Fruit fly (Drosophila melanogaster) whole organism, embryonic: ENCODE results near the gene wdb.

Experiments used
- B-H2 ChIP-seq: fragments of 200-800 bp; sonication (Bioruptor generic); optimal IDR thresholded peaks from 2 replicates; lab custom pipeline; 2018; ENCODE audit warnings: missing biosample characterization, mild to moderate bottlenecking, missing genetic modification characterization
- CG11456 ChIP-seq: fragments of 200-800 bp; sonication (Bioruptor generic); IDR thresholded peaks from 3 replicates; pipeline ENCODE4 v1.3.6; 2022; ENCODE audit warnings: missing biosample characterization, missing genetic modification characterization
- CG12219 ChIP-seq: fragments of 200-800 bp; sonication (Bioruptor generic); optimal IDR thresholded peaks from 3 replicates; lab custom pipeline; 2018; ENCODE audit warnings: missing biosample characterization, mild to moderate bottlenecking, missing genetic modification characterization
- CG12236 ChIP-seq: fragments of 200-800 bp; sonication (Bioruptor generic); optimal IDR thresholded peaks from 2 replicates; lab custom pipeline; 2016; ENCODE audit warnings: missing biosample characterization, missing genetic modification characterization
- CG13624 ChIP-seq: fragments of 200-800 bp; sonication (Bioruptor generic); optimal IDR thresholded peaks from 2 replicates; lab custom pipeline; 2016; ENCODE audit warnings: missing biosample characterization, missing genetic modification characterization
- CG16813 ChIP-seq: fragments of 200-800 bp; sonication (Bioruptor generic); IDR thresholded peaks from 3 replicates; pipeline ENCODE4 v1.3.6; 2022; ENCODE audit warnings: missing biosample characterization, missing genetic modification characterization; ENCODE audit not compliant: partially characterized antibody
- CG17361 ChIP-seq: fragments of 200-800 bp; sonication (Bioruptor generic); IDR thresholded peaks from 3 replicates; pipeline ENCODE4 v1.3.6; 2022; ENCODE audit warnings: missing biosample characterization, missing genetic modification characterization
- CG1792 ChIP-seq: fragments of 200-800 bp; sonication (Bioruptor generic); optimal IDR thresholded peaks from 2 replicates; lab custom pipeline; 2016; ENCODE audit warnings: missing biosample characterization, missing genetic modification characterization
- CG18011 ChIP-seq: fragments of 200-800 bp; sonication (Bioruptor generic); optimal IDR thresholded peaks from 2 replicates; lab custom pipeline; 2017; ENCODE audit warnings: missing biosample characterization, missing genetic modification characterization, mild to moderate bottlenecking, moderate library complexity, missing genotype
- CG2889 ChIP-seq: fragments of 200-800 bp; sonication (Bioruptor generic); IDR thresholded peaks from 3 replicates; pipeline ENCODE4 v1.3.6; 2022; ENCODE audit warnings: missing biosample characterization, missing genetic modification characterization
- CG4820 ChIP-seq: fragments of 200-800 bp; sonication (Bioruptor generic); optimal IDR thresholded peaks from 3 replicates; lab custom pipeline; 2016; ENCODE audit warnings: missing biosample characterization, missing genetic modification characterization
- CG6254 ChIP-seq: fragments of 200-800 bp; sonication (Bioruptor generic); optimal IDR thresholded peaks from 3 replicates; lab custom pipeline; 2017; ENCODE audit warnings: mild to moderate bottlenecking, missing biosample characterization, missing genetic modification reagents, missing genetic modification characterization
- CG8290 ChIP-seq, 3 experiments: fragments of 200-800 bp; sonication (Bioruptor generic); optimal IDR thresholded peaks; 2 replicates each; lab custom pipeline; 2016 to 2019; ENCODE audit warnings: missing biosample characterization in 3 of 3, missing genetic modification characterization in 3 of 3, mild to moderate bottlenecking in 2 of 3, moderate library complexity in 1 of 3
- CG8388 ChIP-seq: fragments of 200-800 bp; sonication (Bioruptor generic); optimal IDR thresholded peaks from 2 replicates; lab custom pipeline; 2019; ENCODE audit warnings: missing biosample characterization, mild to moderate bottlenecking, missing genetic modification characterization, moderate library complexity
- CG9797 ChIP-seq: fragments of 200-800 bp; sonication (Bioruptor generic); optimal IDR thresholded peaks from 3 replicates; lab custom pipeline; 2018; ENCODE audit warnings: missing biosample characterization, mild to moderate bottlenecking, missing genetic modification characterization
- CkIIα-i1 ChIP-seq: fragments of 200-800 bp; sonication (Bioruptor generic); IDR thresholded peaks from 2 replicates; pipeline ENCODE4 v1.3.6; 2022; ENCODE audit warnings: missing biosample characterization, missing genetic modification characterization
- D19B ChIP-seq: fragments of 200-800 bp; sonication (Bioruptor generic); optimal IDR thresholded peaks from 2 replicates; lab custom pipeline; 2017; ENCODE audit warnings: missing biosample characterization, mild to moderate bottlenecking, missing genetic modification characterization
- Dip2 ChIP-seq: fragments of 200-800 bp; sonication (Bioruptor generic); IDR thresholded peaks from 2 replicates; pipeline ENCODE4 v1.3.6; 2022; ENCODE audit warnings: missing biosample characterization, missing genetic modification characterization
- Dref ChIP-seq: fragments of 200-800 bp; sonication (Bioruptor generic); IDR thresholded peaks from 2 replicates; pipeline ENCODE4 v1.3.6; 2022; ENCODE audit warnings: missing biosample characterization, missing genetic modification characterization
- HHEX ChIP-seq: fragments of 200-800 bp; sonication (Bioruptor generic); optimal IDR thresholded peaks from 3 replicates; lab custom pipeline; 2017; ENCODE audit warnings: missing biosample characterization, mild to moderate bottlenecking, missing genetic modification characterization, missing genetic modification reagents
- HLH3B ChIP-seq: fragments of 200-800 bp; sonication (Bioruptor generic); IDR thresholded peaks from 2 replicates; pipeline ENCODE4 v1.3.6; 2022; ENCODE audit warnings: missing biosample characterization, missing genetic modification characterization
- HLH4C ChIP-seq: fragments of 200-800 bp; sonication (Bioruptor generic); IDR thresholded peaks from 3 replicates; pipeline ENCODE4 v1.3.6; 2022; ENCODE audit warnings: missing biosample characterization, missing genetic modification characterization; ENCODE audit not compliant: partially characterized antibody
- Jarid2 ChIP-seq: fragments of 200-800 bp; sonication (Bioruptor generic); optimal IDR thresholded peaks from 3 replicates; lab custom pipeline; 2017; ENCODE audit warnings: mild to moderate bottlenecking, missing biosample characterization, missing genetic modification reagents, missing genetic modification characterization
- Myb ChIP-seq: fragments of 200-800 bp; sonication (Bioruptor generic); optimal IDR thresholded peaks from 2 replicates; lab custom pipeline; 2016; ENCODE audit warnings: missing biosample characterization, missing genetic modification characterization
- Nf-YC ChIP-seq: fragments of 200-800 bp; optimal IDR thresholded peaks from 3 replicates; lab custom pipeline; 2019; ENCODE audit warnings: missing biosample characterization, mild to moderate bottlenecking, missing genetic modification characterization, moderate library complexity
- Poxn ChIP-seq: fragments of 200-800 bp; sonication (Bioruptor generic); IDR thresholded peaks from 2 replicates; pipeline ENCODE4 v1.3.6; 2022; ENCODE audit warnings: missing biosample characterization, missing genetic modification characterization
- Spps ChIP-seq: fragments of 200-800 bp; sonication (Bioruptor generic); optimal IDR thresholded peaks from 2 replicates; lab custom pipeline; 2018; ENCODE audit warnings: missing biosample characterization, mild to moderate bottlenecking, missing genetic modification characterization
- Sry-δ ChIP-seq: fragments of 200-800 bp; sonication (Bioruptor generic); optimal IDR thresholded peaks from 2 replicates; lab custom pipeline; 2016; ENCODE audit warnings: missing biosample characterization, missing genetic modification characterization
- Usf ChIP-seq: fragments of 200-800 bp; sonication (Bioruptor generic); optimal IDR thresholded peaks from 2 replicates; lab custom pipeline; 2017; ENCODE audit warnings: missing genotype, missing biosample characterization, missing genetic modification characterization
- abd-A ChIP-seq: fragments of 200-800 bp; sonication (Bioruptor generic); optimal IDR thresholded peaks from 3 replicates; lab custom pipeline; 2019; ENCODE audit warnings: missing biosample characterization, mild to moderate bottlenecking, missing genetic modification characterization, moderate library complexity
- al ChIP-seq: fragments of 200-800 bp; sonication (Bioruptor generic); IDR thresholded peaks from 2 replicates; pipeline ENCODE4 v1.3.6; 2022; ENCODE audit warnings: missing biosample characterization, missing genetic modification characterization
- ash1 ChIP-seq: fragments of 200-800 bp; sonication (Bioruptor generic); optimal IDR thresholded peaks from 2 replicates; lab custom pipeline; 2018; ENCODE audit warnings: missing biosample characterization, mild to moderate bottlenecking, missing genetic modification characterization
- cwo ChIP-seq: fragments of 200-800 bp; sonication (Bioruptor generic); optimal IDR thresholded peaks from 3 replicates; lab custom pipeline; 2017; ENCODE audit warnings: missing biosample characterization, missing genetic modification characterization, mild to moderate bottlenecking, moderate library complexity, missing genetic modification reagents
- da ChIP-seq: fragments of 200-800 bp; sonication (Bioruptor generic); optimal IDR thresholded peaks from 2 replicates; lab custom pipeline; 2016; ENCODE audit warnings: missing biosample characterization, missing genetic modification characterization
- dati ChIP-seq: fragments of 200-800 bp; sonication (Bioruptor generic); IDR thresholded peaks from 2 replicates; pipeline ENCODE4 v1.3.6; 2022; ENCODE audit warnings: missing biosample characterization, missing genetic modification characterization
- ems ChIP-seq: fragments of 200-800 bp; sonication (Bioruptor generic); optimal IDR thresholded peaks from 3 replicates; lab custom pipeline; 2016; ENCODE audit warnings: missing biosample characterization, missing genetic modification characterization
- gro ChIP-seq: fragments of 200-800 bp; sonication (Bioruptor generic); optimal IDR thresholded peaks from 2 replicates; lab custom pipeline; 2016; ENCODE audit warnings: missing biosample characterization, missing genetic modification characterization
- gsb-n ChIP-seq: fragments of 200-800 bp; sonication (Bioruptor generic); optimal IDR thresholded peaks from 3 replicates; lab custom pipeline; 2018; ENCODE audit warnings: missing biosample characterization, mild to moderate bottlenecking, missing genetic modification characterization
- hbn ChIP-seq: fragments of 200-800 bp; sonication (Bioruptor generic); IDR thresholded peaks from 2 replicates; pipeline ENCODE4 v1.3.6; 2022; ENCODE audit warnings: missing biosample characterization, missing genetic modification characterization; ENCODE audit not compliant: partially characterized antibody
- jumu ChIP-seq: fragments of 200-800 bp; sonication (Bioruptor generic); optimal IDR thresholded peaks from 3 replicates; lab custom pipeline; 2016; ENCODE audit warnings: missing biosample characterization, missing genetic modification characterization
- onecut ChIP-seq: fragments of 200-800 bp; sonication (Bioruptor generic); IDR thresholded peaks from 2 replicates; pipeline ENCODE4 v1.3.6; 2022; ENCODE audit warnings: missing biosample characterization, missing genetic modification characterization
- pnt ChIP-seq: fragments of 200-800 bp; sonication (Bioruptor generic); optimal IDR thresholded peaks from 3 replicates; lab custom pipeline; 2016; ENCODE audit warnings: missing biosample characterization, missing genetic modification characterization
- sens ChIP-seq: fragments of 200-800 bp; sonication (Bioruptor generic); peaks from one replicate; lab custom pipeline; 2016; ENCODE audit warnings: missing biosample characterization, missing genetic modification characterization
- slp2 ChIP-seq: fragments of 200-800 bp; sonication (Bioruptor generic); optimal IDR thresholded peaks from 2 replicates; lab custom pipeline; 2016; ENCODE audit warnings: missing biosample characterization, missing genetic modification characterization
- sna ChIP-seq: fragments of 200-800 bp; sonication (Bioruptor generic); IDR thresholded peaks from 2 replicates; pipeline ENCODE4 v1.3.6; 2022; ENCODE audit warnings: missing biosample characterization, missing genetic modification characterization; ENCODE audit not compliant: partially characterized antibody
- so ChIP-seq: fragments of 200-800 bp; sonication (Bioruptor generic); IDR thresholded peaks from 3 replicates; pipeline ENCODE4 v1.3.6; 2022; ENCODE audit warnings: missing biosample characterization, missing genetic modification characterization
- tio ChIP-seq: fragments of 200-800 bp; sonication (Bioruptor generic); optimal IDR thresholded peaks from 2 replicates; lab custom pipeline; 2017; ENCODE audit warnings: missing biosample characterization, missing genetic modification characterization, inconsistent platforms
- tll ChIP-seq, 2 experiments: fragments of 200-800 bp in 1 of 2; fragments of >200 bp in 1 of 2; sonication (Bioruptor generic) in 1 of 2; optimal IDR thresholded peaks; 2 replicates each; lab custom pipeline; 2017 to 2019; ENCODE audit warnings: missing biosample characterization in 2 of 2, missing genetic modification characterization in 2 of 2, mild to moderate bottlenecking in 1 of 2, moderate library complexity in 1 of 2
- vvl ChIP-seq: fragments of 200-800 bp; sonication (Bioruptor generic); IDR thresholded peaks from 2 replicates; pipeline ENCODE4 v1.3.6; 2022; ENCODE audit warnings: missing biosample characterization, missing genetic modification characterization
- wek ChIP-seq: fragments of 200-800 bp; sonication (Bioruptor generic); optimal IDR thresholded peaks from 3 replicates; lab custom pipeline; 2018; ENCODE audit warnings: missing biosample characterization, mild to moderate bottlenecking, missing genetic modification characterization, moderate library complexity
- zfh2 ChIP-seq: fragments of 200-800 bp; sonication (Bioruptor generic); optimal IDR thresholded peaks from 2 replicates; lab custom pipeline; 2016; ENCODE audit warnings: missing biosample characterization, missing genetic modification characterization

wdb gene

dm6 chr3R:27570692-27571091 lies 11.3 kb downstream of the wdb start (continued):
- peak; percentile 63 for TF ChIP-seq sens (GFP tag; lab: Kevin White, UChicago)
- TF ChIP-seq al (GFP tag; lab: Robert Waterston, UW) = no peak
- no peak for TF ChIP-seq Dip2 (GFP tag; lab: Robert Waterston, UW)
- TF ChIP-seq CG4820 = no peak
- no peak for TF ChIP-seq B-H2
- TF ChIP-seq Usf = no peak
- TF ChIP-seq CG9797 (GFP tag; lab: Kevin White, UChicago) = no peak
- TF ChIP-seq CG12219 = no peak
- no peak for TF ChIP-seq dati (GFP tag; lab: Robert Waterston, UW)
- peak; percentile 51 for TF ChIP-seq Dref
- TF ChIP-seq CG12236 (GFP tag; lab: Kevin White, UChicago) = no peak
- TF ChIP-seq slp2 (GFP tag; lab: Kevin White, UChicago) = no peak
- no peak for TF ChIP-seq CkIIα-i1 (GFP tag; lab: Robert Waterston, UW)
- no peak for TF ChIP-seq Myb (GFP tag; lab: Kevin White, UChicago)
- no peak for TF ChIP-seq D19B
- no peak for TF ChIP-seq CG13624 (GFP tag; lab: Kevin White, UChicago)
- TF ChIP-seq CG2889 (GFP tag; lab: Robert Waterston, UW) = no peak
- no peak for TF ChIP-seq CG18011 (GFP tag; lab: Kevin White, UChicago)
- TF ChIP-seq HLH3B (GFP tag; lab: Robert Waterston, UW) = no peak
- no peak for TF ChIP-seq CG8388 (GFP tag; lab: Kevin White, UChicago)
- TF ChIP-seq HLH4C (GFP tag; lab: Robert Waterston, UW) = peak; percentile 51; the same call in 1 of the 3 replicates
- TF ChIP-seq HHEX = no peak
- 0 out of 2 replicates have a peak, but pooled peaks have one; percentile 10 for TF ChIP-seq vvl (GFP tag; lab: Robert Waterston, UW)
- 0 out of 3 replicates have a peak, but pooled peaks have one; percentile 12 for TF ChIP-seq CG16813 (GFP tag; lab: Robert Waterston, UW)
- TF ChIP-seq da (GFP tag; lab: Kevin White, UChicago) = no peak

- TF ChIP-seq ash1 (peak; percentile 65), gsb-n (tag; lab: Kevin White, UChicago) (no peak), tio (GFP tag; lab: Kevin White, UChicago) (peak; percentile 54), abd-A (no peak), hbn (GFP tag; lab: Robert Waterston, UW) (no peak), Nf-YC (tag; lab: Kevin White, UChicago) (peak; percentile 68), ems (GFP tag; lab: Kevin White, UChicago) (peak; percentile 92), CkIIα-i1 (GFP tag; lab: Robert Waterston, UW) (peak; percentile 68), tll (GFP tag; optimal IDR thresholded peaks at IDR 0.05; lab: Kevin White, UChicago) (no peak), CG11456 (GFP tag; lab: Robert Waterston, UW) (peak; percentile 92), Sry-δ (GFP tag; lab: Kevin White, UChicago) (peak; percentile 64), CG8290 (GFP tag; optimal IDR thresholded peaks at IDR 0.05; lab: Kevin White, UChicago) (peak; percentile 59), CG8290 (tag; optimal IDR thresholded peaks at IDR 0.05; lab: Kevin White, UChicago) (peak in 1 of 2 experiments; percentile 72), jumu (peak; percentile 87), Spps (tag; lab: Kevin White, UChicago) (no peak), so (GFP tag; lab: Robert Waterston, UW) (peak; percentile 93), cwo (GFP tag; lab: Kevin White, UChicago) (peak; percentile 87), Jarid2 (GFP tag; lab: Kevin White, UChicago) (no peak), Poxn (GFP tag; lab: Robert Waterston, UW) (no peak), gro (GFP tag; lab: Kevin White, UChicago) (peak; percentile 95), sna (GFP tag; lab: Robert Waterston, UW) (no peak), pnt (GFP tag; lab: Kevin White, UChicago) (peak; percentile 73), wek (peak; percentile 3), CG6254 (GFP tag; lab: Kevin White, UChicago) (peak; percentile 69), onecut (GFP tag; lab: Robert Waterston, UW) (peak; percentile 82), zfh2 (GFP tag; lab: Kevin White, UChicago) (peak; percentile 81), CG1792 (GFP tag; lab: Kevin White, UChicago) (peak; percentile 88), CG17361 (GFP tag; lab: Robert Waterston, UW) (no peak; the same call in 1 of the 3 replicates)
Observed at dm6 chr3R:27569706-27570105, 12.3 kb downstream of the wdb start.
